Worm (Caenorhabditis elegans) whole organism, L4 larva: ENCODE measurements around the gene Y54G2A.52.

Source experiments
- D1046.2 ChIP-seq: fragments of 200-800 bp; sonication (Bioruptor generic); IDR thresholded peaks from 2 replicates; pipeline ENCODE4 v1.3.6; 2022; ENCODE audit warnings: missing genetic modification characterization, missing compliant biosample characterization
- R02D3.7 ChIP-seq: fragments of 150-350 bp; sonication (generic microtip); optimal IDR thresholded peaks from 3 replicates; lab custom pipeline; 2014; ENCODE audit warnings: missing biosample characterization, missing genetic modification characterization
- Y5F2A.4 ChIP-seq: fragments of 200-800 bp; sonication (Bioruptor generic); optimal IDR thresholded peaks from 2 replicates; lab custom pipeline; 2018; ENCODE audit warnings: mild to moderate bottlenecking, missing genetic modification characterization, missing compliant biosample characterization
- Y75B8A.6 ChIP-seq: fragments of 200-800 bp; sonication (Bioruptor generic); IDR thresholded peaks from 2 replicates; pipeline ENCODE4 v1.3.6; 2022; ENCODE audit warnings: missing genetic modification reagents, missing genetic modification characterization, missing compliant biosample characterization
- ZK337.2 ChIP-seq: fragments of 200-800 bp; sonication (Bioruptor generic); IDR thresholded peaks from 2 replicates; pipeline ENCODE4 v1.3.6; 2022; ENCODE audit warnings: missing genetic modification reagents, missing genetic modification characterization, missing compliant biosample characterization
- ZK546.5 ChIP-seq, 2 experiments: sonication (generic microtip); optimal IDR thresholded peaks; 2 replicates each; lab custom pipeline; 2017; ENCODE audit warnings: missing biosample characterization in 2 of 2, missing genetic modification characterization in 2 of 2
- aha-1 ChIP-seq: fragments of 150-350 bp; peaks from one replicate; lab custom pipeline; 2014; ENCODE audit warnings: missing biosample characterization, missing genetic modification characterization
- ama-1 ChIP-seq: fragments of 150-350 bp; optimal IDR thresholded peaks from 2 replicates; lab custom pipeline; 2014; ENCODE audit warnings: inconsistent platforms, mixed read lengths
- arid-1 ChIP-seq: fragments of 200-800 bp; sonication (Bioruptor generic); conservative IDR thresholded peaks from 2 replicates; pipeline ENCODE4 v1.3.6; 2022; ENCODE audit warnings: missing genetic modification reagents, missing genetic modification characterization, missing compliant biosample characterization
- ceh-32 ChIP-seq: sonication (generic microtip); optimal IDR thresholded peaks from 2 replicates; lab custom pipeline; 2016; ENCODE audit warnings: mild to moderate bottlenecking, missing genetic modification characterization, missing compliant biosample characterization; ENCODE audit not compliant: poor library complexity
- daf-16 ChIP-seq, 3 experiments: sonication (generic microtip); optimal IDR thresholded peaks; 2 replicates each; lab custom pipeline; 2016 to 2017; ENCODE audit warnings: missing genetic modification characterization in 3 of 3, missing genetic modification reagents in 3 of 3, mild to moderate bottlenecking in 2 of 3, missing compliant biosample characterization in 2 of 3, missing biosample characterization in 1 of 3, moderate library complexity in 1 of 3
- dmd-6 ChIP-seq: fragments of 200-800 bp; sonication (Bioruptor generic); IDR thresholded peaks from 2 replicates; pipeline ENCODE4 v1.3.6; 2022; ENCODE audit warnings: missing genetic modification reagents, missing genetic modification characterization, missing compliant biosample characterization
- dmd-9 ChIP-seq: fragments of 200-800 bp; sonication (Bioruptor generic); IDR thresholded peaks from 2 replicates; pipeline ENCODE4 v1.3.6; 2022; ENCODE audit warnings: missing genetic modification reagents, missing genetic modification characterization, missing compliant biosample characterization
- dpl-1 ChIP-seq: fragments of 150-350 bp; optimal IDR thresholded peaks from 2 replicates; lab custom pipeline; 2014; ENCODE audit warnings: missing biosample characterization, missing genetic modification reagents, missing genetic modification characterization
- fos-1 ChIP-seq: fragments of 150-350 bp; optimal IDR thresholded peaks from 2 replicates; lab custom pipeline; 2014; ENCODE audit warnings: missing biosample characterization, missing genetic modification characterization
- hif-1 ChIP-seq, 2 experiments: sonication (generic microtip); optimal IDR thresholded peaks; 2 replicates each; lab custom pipeline; 2016 to 2017; ENCODE audit warnings: missing compliant biosample characterization in 2 of 2, missing genetic modification characterization in 2 of 2, missing genetic modification reagents in 2 of 2, missing genotype in 2 of 2, mild to moderate bottlenecking in 1 of 2
- jun-1 ChIP-seq: fragments of 150-350 bp; optimal IDR thresholded peaks from 2 replicates; lab custom pipeline; 2014; ENCODE audit warnings: missing biosample characterization, missing genetic modification reagents, missing genetic modification characterization
- lin-29 ChIP-seq: fragments of 200-800 bp; sonication (Bioruptor generic); IDR thresholded peaks from 2 replicates; pipeline ENCODE4 v1.3.6; 2022; ENCODE audit warnings: missing genetic modification reagents, missing genetic modification characterization, missing compliant biosample characterization
- lsy-2 ChIP-seq, 2 experiments: fragments of 150-350 bp in 1 of 2; sonication (generic microtip) in 1 of 2; optimal IDR thresholded peaks; 2 replicates each; lab custom pipeline; 2014 to 2017; ENCODE audit warnings: missing biosample characterization in 2 of 2, missing genetic modification characterization in 2 of 2
- mep-1 ChIP-seq: fragments of 150-350 bp; sonication (generic microtip); optimal IDR thresholded peaks from 3 replicates; lab custom pipeline; 2014; ENCODE audit warnings: missing biosample characterization, missing genetic modification characterization
- mxl-2 ChIP-seq: fragments of 200-800 bp; sonication (Bioruptor generic); conservative IDR thresholded peaks from 2 replicates; pipeline ENCODE4 v1.3.6; 2022; ENCODE audit warnings: missing genetic modification reagents, missing genetic modification characterization, missing compliant biosample characterization
- nhr-102 ChIP-seq: sonication (generic microtip); optimal IDR thresholded peaks from 2 replicates; lab custom pipeline; 2016; ENCODE audit warnings: mild to moderate bottlenecking, missing genetic modification characterization, moderate library complexity, missing compliant biosample characterization
- nhr-48 ChIP-seq: sonication (generic microtip); optimal IDR thresholded peaks from 2 replicates; lab custom pipeline; 2016; ENCODE audit warnings: mild to moderate bottlenecking, missing genetic modification characterization, missing compliant biosample characterization
- nhr-76 ChIP-seq: fragments of 150-350 bp; optimal IDR thresholded peaks from 2 replicates; lab custom pipeline; 2014; ENCODE audit warnings: missing biosample characterization, missing genetic modification characterization
- nhr-77 ChIP-seq: fragments of 150-350 bp; optimal IDR thresholded peaks from 2 replicates; lab custom pipeline; 2014; ENCODE audit warnings: missing biosample characterization, missing genetic modification characterization
- pha-4 ChIP-seq, 2 experiments: fragments of 150-350 bp in 1 of 2; fragments of 200-800 bp in 1 of 2; sonication (Bioruptor generic) in 1 of 2; IDR thresholded peaks in 1 of 2; optimal IDR thresholded peaks in 1 of 2; 2 replicates each; pipeline versions ENCODE4 v1.3.6 to Lab custom; 2014 to 2022; ENCODE audit warnings: missing genetic modification characterization in 2 of 2, missing genetic modification reagents in 2 of 2, missing biosample characterization in 1 of 2, missing compliant biosample characterization in 1 of 2
- sdz-12 ChIP-seq: fragments of 200-800 bp; sonication (Bioruptor generic); optimal IDR thresholded peaks from 2 replicates; lab custom pipeline; 2018; ENCODE audit warnings: mild to moderate bottlenecking, missing genetic modification characterization, missing compliant biosample characterization
- set-16 ChIP-seq: fragments of 200-800 bp; sonication (Bioruptor generic); IDR thresholded peaks from 2 replicates; pipeline ENCODE4 v1.3.6; 2022; ENCODE audit warnings: missing genetic modification reagents, missing genetic modification characterization, missing compliant biosample characterization
- snpc-1.2 ChIP-seq: fragments of 200-800 bp; sonication (Bioruptor generic); IDR thresholded peaks from 2 replicates; pipeline ENCODE4 v1.3.6; 2022; ENCODE audit warnings: missing genetic modification reagents, missing genetic modification characterization, missing compliant biosample characterization
- snpc-4 ChIP-seq: fragments of 150-350 bp; optimal IDR thresholded peaks from 2 replicates; lab custom pipeline; 2014; ENCODE audit warnings: missing biosample characterization, missing genetic modification characterization
- tra-1 ChIP-seq: fragments of 200-800 bp; sonication (Bioruptor generic); IDR thresholded peaks from 2 replicates; pipeline ENCODE4 v1.3.6; 2022; ENCODE audit warnings: missing genetic modification reagents, missing genetic modification characterization, missing compliant biosample characterization
- unc-62 ChIP-seq, 3 experiments: fragments of 150-350 bp in 1 of 3; sonication (generic microtip); optimal IDR thresholded peaks in 2 of 3; peaks in 1 of 3; 1 replicate in 1 of 3; 2 replicates in 2 of 3; lab custom pipeline; 2014 to 2017; ENCODE audit warnings: missing biosample characterization in 3 of 3, missing genetic modification characterization in 3 of 3, missing genetic modification reagents in 3 of 3, missing genotype in 1 of 3
- zip-11 ChIP-seq: fragments of 200-800 bp; sonication (Bioruptor generic); IDR thresholded peaks from 2 replicates; pipeline ENCODE4 v1.3.6; 2022; ENCODE audit warnings: missing genetic modification characterization, missing compliant biosample characterization
- zip-2 ChIP-seq: fragments of 150-350 bp; optimal IDR thresholded peaks from 2 replicates; lab custom pipeline; 2014; ENCODE audit warnings: missing biosample characterization, missing genetic modification characterization

Gene Y54G2A.52

ce11 chrIV:2765048-2765708 is 33.3 kb downstream of the Y54G2A.52 start (continued):
- TF ChIP-seq ZK546.5 (tag; optimal IDR thresholded peaks at IDR 0.05; lab: Kevin White, UChicago) = no peak
- TF ChIP-seq zip-11 (GFP tag; lab: Robert Waterston, UW) = 0 out of 2 replicates have a peak, but pooled peaks have one; percentile 31
- TF ChIP-seq hif-1 (tag; optimal IDR thresholded peaks at IDR 0.05; lab: Kevin White, UChicago) = peak in 1 of 2 experiments; percentile 48
- peak; percentile 49; the same call in 1 of the 2 replicates for TF ChIP-seq pha-4 (GFP tag; IDR thresholded peaks at IDR 0.05; lab: Robert Waterston, UW)
- TF ChIP-seq pha-4 (tag; optimal IDR thresholded peaks at IDR 0.05; lab: Kevin White, UChicago) = no peak
- TF ChIP-seq ceh-32 (tag; lab: Kevin White, UChicago) = no peak
- no peak for TF ChIP-seq D1046.2 (GFP tag; lab: Robert Waterston, UW)
- peak; percentile 49 for TF ChIP-seq arid-1
- TF ChIP-seq fos-1 (tag; lab: Kevin White, UChicago) = no peak
- no peak for TF ChIP-seq aha-1 (tag; lab: Kevin White, UChicago)
- TF ChIP-seq dmd-6 (GFP tag; lab: Robert Waterston, UW) = no peak
- no peak for TF ChIP-seq zip-2 (tag; lab: Kevin White, UChicago)
- TF ChIP-seq nhr-102 (tag; lab: Kevin White, UChicago) = no peak
- TF ChIP-seq ama-1 (lab: Kevin White, UChicago) = peak; percentile 86
- no peak for TF ChIP-seq dpl-1 (GFP tag; lab: Kevin White, UChicago)
- no peak for TF ChIP-seq R02D3.7 (tag; lab: Kevin White, UChicago)
- TF ChIP-seq tra-1 (GFP tag; lab: Robert Waterston, UW) = no peak
- TF ChIP-seq mxl-2 (GFP tag; lab: Robert Waterston, UW) = no peak
- TF ChIP-seq sdz-12 (GFP tag; lab: Kevin White, UChicago) = peak; percentile 94

ce11 chrIV:2764160-2764559 is 34.3 kb downstream of the Y54G2A.52 start:
- TF ChIP-seq nhr-76 (tag; lab: Kevin White, UChicago) = no peak
- TF ChIP-seq pha-4 (GFP tag; IDR thresholded peaks at IDR 0.05; lab: Robert Waterston, UW) = 0 out of 2 replicates have a peak, but pooled peaks have one; percentile 41
- TF ChIP-seq pha-4 (tag; optimal IDR thresholded peaks at IDR 0.05; lab: Kevin White, UChicago) = no peak
- TF ChIP-seq aha-1 (tag; lab: Kevin White, UChicago) = peak; percentile 73
- TF ChIP-seq snpc-1.2 (GFP tag; lab: Robert Waterston, UW) = peak; percentile 35; the same call in 1 of the 2 replicates

ce11 chrIV:2762380-2762779 is 36.1 kb downstream of the Y54G2A.52 start, which contains the start of gene Y54G2A.77:
Gene Y54G2A.77, plus strand, starts transcription at chrIV:2762680.
- no peak for TF ChIP-seq nhr-77 (tag; lab: Kevin White, UChicago)
- TF ChIP-seq snpc-4 (tag; lab: Kevin White, UChicago) = no peak
- no peak for TF ChIP-seq lsy-2 (tag; optimal IDR thresholded peaks at IDR 0.05; lab: Kevin White, UChicago)
- TF ChIP-seq unc-62 (GFP tag; optimal IDR thresholded peaks at IDR 0.05 in 1 of 2; lab: Kevin White, UChicago) = no peak
- TF ChIP-seq unc-62 (tag; optimal IDR thresholded peaks at IDR 0.05; lab: Kevin White, UChicago) = no peak
- TF ChIP-seq tra-1 (GFP tag; lab: Robert Waterston, UW) = no peak
- TF ChIP-seq zip-11 (GFP tag; lab: Robert Waterston, UW) = no peak
- no peak for TF ChIP-seq Y5F2A.4 (GFP tag; lab: Kevin White, UChicago)
- TF ChIP-seq dmd-9 (GFP tag; lab: Robert Waterston, UW) = no peak
- TF ChIP-seq jun-1 = no peak
- TF ChIP-seq nhr-48 (tag; lab: Kevin White, UChicago) = no peak
- TF ChIP-seq ZK337.2 (GFP tag; lab: Robert Waterston, UW) = no peak
- TF ChIP-seq Y75B8A.6 (GFP tag; lab: Robert Waterston, UW) = no peak
- no peak for TF ChIP-seq lin-29 (GFP tag; lab: Robert Waterston, UW)
- TF ChIP-seq fos-1 (tag; lab: Kevin White, UChicago) = no peak
- TF ChIP-seq, all 104 proteins: peak for 0

- TF ChIP-seq daf-16 (GFP tag; optimal IDR thresholded peaks at IDR 0.05; lab: Kevin White, UChicago) (no peak), daf-16 (tag; optimal IDR thresholded peaks at IDR 0.05; lab: Kevin White, UChicago) (no peak), mep-1 (no peak), set-16 (GFP tag; lab: Robert Waterston, UW) (peak; percentile 63)
- TF ChIP-seq, all 104 proteins: peak for 1
Measured at ce11 chrIV:2761477-2761876, 37.0 kb downstream of the Y54G2A.52 start.
